Fruit fly (Drosophila melanogaster) whole organism, embryonic: ENCODE results near the gene Pgant2.

Experiments
- CG10366 ChIP-seq: fragments of 200-800 bp; sonication (Bioruptor generic); IDR thresholded peaks from 2 replicates; pipeline ENCODE4 v1.3.6; 2022; ENCODE audit warnings: missing biosample characterization, missing genetic modification characterization
- CG11504 ChIP-seq: fragments of 200-800 bp; sonication (Bioruptor generic); optimal IDR thresholded peaks from 3 replicates; lab custom pipeline; 2019; ENCODE audit warnings: missing biosample characterization, mild to moderate bottlenecking, missing genetic modification characterization, moderate library complexity
- CG12104 ChIP-seq: fragments of 200-800 bp; sonication (Bioruptor generic); optimal IDR thresholded peaks from 3 replicates; lab custom pipeline; 2016; ENCODE audit warnings: missing biosample characterization, missing genetic modification characterization
- CG13424 ChIP-seq: fragments of 200-800 bp; sonication (Bioruptor generic); optimal IDR thresholded peaks from 2 replicates; lab custom pipeline; 2019; ENCODE audit warnings: missing biosample characterization, mild to moderate bottlenecking, missing genetic modification characterization, moderate library complexity
- CG15269 ChIP-seq: fragments of 200-800 bp; sonication (Bioruptor generic); optimal IDR thresholded peaks from 2 replicates; lab custom pipeline; 2018; ENCODE audit warnings: missing biosample characterization, mild to moderate bottlenecking, missing genetic modification characterization, moderate library complexity
- CG17328 ChIP-seq: fragments of 200-800 bp; sonication (Bioruptor generic); IDR thresholded peaks from 2 replicates; pipeline ENCODE4 v1.3.6; 2022; ENCODE audit warnings: missing biosample characterization, missing genetic modification characterization
- CG18262 ChIP-seq: fragments of 200-800 bp; optimal IDR thresholded peaks from 3 replicates; lab custom pipeline; 2019; ENCODE audit warnings: missing biosample characterization, mild to moderate bottlenecking, missing genetic modification characterization, moderate library complexity
- CG2678 ChIP-seq: fragments of 200-800 bp; sonication (Bioruptor generic); optimal IDR thresholded peaks from 3 replicates; lab custom pipeline; 2019; ENCODE audit warnings: missing biosample characterization, mild to moderate bottlenecking, missing genetic modification characterization, moderate library complexity
- CG31224 ChIP-seq: fragments of 200-800 bp; sonication (Bioruptor generic); IDR thresholded peaks from 2 replicates; pipeline ENCODE4 v1.3.6; 2022; ENCODE audit warnings: missing biosample characterization, missing genetic modification characterization
- CG3281 ChIP-seq: fragments of 200-800 bp; sonication (Bioruptor generic); optimal IDR thresholded peaks from 3 replicates; lab custom pipeline; 2017; ENCODE audit warnings: missing biosample characterization, mild to moderate bottlenecking, missing genetic modification characterization
- CG4328 ChIP-seq: fragments of 200-800 bp; sonication (Bioruptor generic); optimal IDR thresholded peaks from 3 replicates; lab custom pipeline; 2017; ENCODE audit warnings: missing biosample characterization, missing genetic modification reagents, missing genetic modification characterization
- CG43689 ChIP-seq: fragments of 200-800 bp; sonication (Bioruptor generic); IDR thresholded peaks from 2 replicates; pipeline ENCODE4 v1.3.6; 2022; ENCODE audit warnings: missing biosample characterization, missing genetic modification characterization
- CG6175 ChIP-seq: fragments of 200-800 bp; sonication (Bioruptor generic); IDR thresholded peaks from 3 replicates; pipeline ENCODE4 v1.3.6; 2022; ENCODE audit warnings: missing biosample characterization, missing genetic modification characterization
- CG6813 ChIP-seq: fragments of 200-800 bp; sonication (Bioruptor generic); optimal IDR thresholded peaks from 2 replicates; lab custom pipeline; 2017; ENCODE audit warnings: missing biosample characterization, missing genetic modification characterization, mild to moderate bottlenecking, moderate library complexity, missing genetic modification reagents
- CG7271 ChIP-seq: fragments of 200-800 bp; sonication (Bioruptor generic); optimal IDR thresholded peaks from 2 replicates; lab custom pipeline; 2018; ENCODE audit warnings: missing biosample characterization, mild to moderate bottlenecking, missing genetic modification characterization, moderate library complexity
- CG8290 ChIP-seq, 3 experiments: fragments of 200-800 bp; sonication (Bioruptor generic); optimal IDR thresholded peaks; 2 replicates each; lab custom pipeline; 2016 to 2019; ENCODE audit warnings: missing biosample characterization in 3 of 3, missing genetic modification characterization in 3 of 3, mild to moderate bottlenecking in 2 of 3, moderate library complexity in 1 of 3
- CG8924 ChIP-seq: fragments of 200-800 bp; optimal IDR thresholded peaks from 3 replicates; lab custom pipeline; 2019; ENCODE audit warnings: missing biosample characterization, mild to moderate bottlenecking, missing genetic modification characterization, moderate library complexity
- CG9437 ChIP-seq: fragments of 200-800 bp; sonication (Bioruptor generic); optimal IDR thresholded peaks from 2 replicates; lab custom pipeline; 2018; ENCODE audit warnings: missing biosample characterization, mild to moderate bottlenecking, missing genetic modification characterization
- CrebB ChIP-seq: fragments of 200-800 bp; sonication (Bioruptor generic); optimal IDR thresholded peaks from 3 replicates; lab custom pipeline; 2018; ENCODE audit warnings: missing biosample characterization, mild to moderate bottlenecking, missing genetic modification characterization
- D19A ChIP-seq: fragments of 200-800 bp; optimal IDR thresholded peaks from 3 replicates; lab custom pipeline; 2019; ENCODE audit warnings: missing biosample characterization, mild to moderate bottlenecking, missing genetic modification characterization, moderate library complexity
- D19B ChIP-seq: fragments of 200-800 bp; sonication (Bioruptor generic); optimal IDR thresholded peaks from 2 replicates; lab custom pipeline; 2017; ENCODE audit warnings: missing biosample characterization, mild to moderate bottlenecking, missing genetic modification characterization
- Eip74EF ChIP-seq, 2 experiments: fragments of 200-800 bp in 1 of 2; fragments of >200 bp in 1 of 2; sonication (Bioruptor generic) in 1 of 2; optimal IDR thresholded peaks; 2 replicates each; lab custom pipeline; 2017 to 2019; ENCODE audit warnings: missing biosample characterization in 2 of 2, missing genetic modification characterization in 2 of 2, mild to moderate bottlenecking in 1 of 2, moderate library complexity in 1 of 2
- Ets65A ChIP-seq: fragments of 200-800 bp; sonication (Bioruptor generic); peaks from one replicate; lab custom pipeline; 2016; ENCODE audit warnings: missing biosample characterization, missing genetic modification characterization
- Ets97D ChIP-seq: fragments of 200-800 bp; sonication (Bioruptor generic); optimal IDR thresholded peaks from 3 replicates; lab custom pipeline; 2016; ENCODE audit warnings: missing biosample characterization, missing genetic modification characterization
- Hr51 ChIP-seq, 2 experiments: fragments of 200-800 bp; sonication (Bioruptor generic); optimal IDR thresholded peaks; 2 replicates in 1 of 2; 3 replicates in 1 of 2; lab custom pipeline; 2016 to 2018; ENCODE audit warnings: missing biosample characterization in 2 of 2, missing genetic modification characterization in 2 of 2, mild to moderate bottlenecking in 1 of 2, moderate library complexity in 1 of 2
- Med ChIP-seq: fragments of 200-800 bp; sonication (Bioruptor generic); peaks from one replicate; lab custom pipeline; 2016; ENCODE audit warnings: missing biosample characterization, missing genetic modification characterization, mild to moderate bottlenecking, inconsistent platforms, moderate library complexity
- Nf-YA ChIP-seq: fragments of 200-800 bp; sonication (Bioruptor generic); IDR thresholded peaks from 2 replicates; pipeline ENCODE4 v1.3.6; 2022; ENCODE audit warnings: missing biosample characterization, missing genetic modification characterization
- Ptx1 ChIP-seq: fragments of 200-800 bp; sonication (Bioruptor generic); IDR thresholded peaks from 2 replicates; pipeline ENCODE4 v1.3.6; 2022; ENCODE audit warnings: missing biosample characterization, missing genetic modification characterization
- Ssrp ChIP-seq: fragments of 200-800 bp; sonication (Bioruptor generic); optimal IDR thresholded peaks from 2 replicates; lab custom pipeline; 2018; ENCODE audit warnings: missing biosample characterization, mild to moderate bottlenecking, missing genetic modification characterization, moderate library complexity
- Xrp1 ChIP-seq: fragments of 200-800 bp; sonication (Bioruptor generic); IDR thresholded peaks from 2 replicates; pipeline ENCODE4 v1.3.6; 2022; ENCODE audit warnings: missing biosample characterization, missing genetic modification characterization
- ase ChIP-seq: fragments of 200-800 bp; sonication (Bioruptor generic); IDR thresholded peaks from 3 replicates; pipeline ENCODE4 v1.3.6; 2022; ENCODE audit warnings: missing biosample characterization, missing genetic modification characterization
- az2 ChIP-seq: fragments of 200-800 bp; sonication (Bioruptor generic); optimal IDR thresholded peaks from 3 replicates; lab custom pipeline; 2016; ENCODE audit warnings: missing biosample characterization, missing genetic modification characterization
- chm ChIP-seq: fragments of 200-800 bp; sonication (Bioruptor generic); IDR thresholded peaks from 2 replicates; pipeline ENCODE4 v1.3.6; 2022; ENCODE audit warnings: missing biosample characterization, missing genetic modification characterization
- esg ChIP-seq: fragments of 200-800 bp; sonication (Bioruptor generic); conservative IDR thresholded peaks from 2 replicates; pipeline ENCODE4 v1.3.6; 2022; ENCODE audit warnings: missing biosample characterization, missing genetic modification characterization
- gce ChIP-seq: fragments of 200-800 bp; sonication (Bioruptor generic); IDR thresholded peaks from 3 replicates; pipeline ENCODE4 v1.3.6; 2022; ENCODE audit warnings: missing biosample characterization, missing genetic modification characterization
- hkb ChIP-seq, 2 experiments: fragments of 200-800 bp in 1 of 2; fragments of >200 bp in 1 of 2; sonication (Bioruptor generic) in 1 of 2; IDR thresholded peaks in 1 of 2; optimal IDR thresholded peaks in 1 of 2; 2 replicates each; pipeline versions ENCODE4 v1.3.6 to Lab custom; 2017 to 2022; ENCODE audit warnings: missing biosample characterization in 1 of 2, missing genetic modification characterization in 1 of 2
- ind ChIP-seq: fragments of 200-800 bp; sonication (Bioruptor generic); optimal IDR thresholded peaks from 3 replicates; lab custom pipeline; 2016; ENCODE audit warnings: missing biosample characterization, missing genetic modification characterization
- lab ChIP-seq: fragments of 200-800 bp; sonication (Bioruptor generic); optimal IDR thresholded peaks from 3 replicates; lab custom pipeline; 2017; ENCODE audit warnings: missing biosample characterization, missing genetic modification characterization, mild to moderate bottlenecking, moderate library complexity, missing genetic modification reagents
- lbe ChIP-seq: fragments of 200-800 bp; sonication (Bioruptor generic); optimal IDR thresholded peaks from 2 replicates; lab custom pipeline; 2016; ENCODE audit warnings: missing biosample characterization, mild to moderate bottlenecking, missing genetic modification characterization
- lilli ChIP-seq: fragments of 200-800 bp; sonication (Bioruptor generic); optimal IDR thresholded peaks from 3 replicates; lab custom pipeline; 2016; ENCODE audit warnings: missing biosample characterization, missing genetic modification characterization
- oc ChIP-seq: fragments of 200-800 bp; sonication (Bioruptor generic); optimal IDR thresholded peaks from 2 replicates; lab custom pipeline; 2018; ENCODE audit warnings: missing biosample characterization, mild to moderate bottlenecking, missing genetic modification characterization, moderate library complexity
- otp ChIP-seq: fragments of 200-800 bp; sonication (Bioruptor generic); IDR thresholded peaks from 3 replicates; pipeline ENCODE4, ENCODE4 v1.3.6; 2022; ENCODE audit warnings: missing biosample characterization, missing genetic modification characterization
- pum ChIP-seq: fragments of 200-800 bp; sonication (Bioruptor generic); optimal IDR thresholded peaks from 2 replicates; lab custom pipeline; 2016; ENCODE audit warnings: missing biosample characterization, missing genetic modification characterization
- ranshi ChIP-seq: fragments of 200-800 bp; sonication (Bioruptor generic); IDR thresholded peaks from 2 replicates; pipeline ENCODE4 v1.3.6; 2022; ENCODE audit warnings: missing biosample characterization, missing genetic modification characterization
- sc ChIP-seq, 3 experiments: fragments of >200 bp in 2 of 3; fragments of 200-800 bp in 1 of 3; sonication (Bioruptor generic) in 1 of 3; optimal IDR thresholded peaks; 2 replicates in 2 of 3; 3 replicates in 1 of 3; lab custom pipeline; 2017; ENCODE audit warnings: mild to moderate bottlenecking in 1 of 3, missing biosample characterization in 1 of 3, missing genetic modification characterization in 1 of 3, missing genetic modification reagents in 1 of 3
- sens ChIP-seq: fragments of 200-800 bp; sonication (Bioruptor generic); peaks from one replicate; lab custom pipeline; 2016; ENCODE audit warnings: missing biosample characterization, missing genetic modification characterization
- seq ChIP-seq: fragments of 200-800 bp; sonication (Bioruptor generic); IDR thresholded peaks from 2 replicates; pipeline ENCODE4 v1.3.6; 2022; ENCODE audit warnings: missing biosample characterization, missing genetic modification characterization
- sim ChIP-seq: fragments of 200-800 bp; sonication (Bioruptor generic); IDR thresholded peaks from 2 replicates; pipeline ENCODE4 v1.3.6; 2022; ENCODE audit warnings: missing biosample characterization, missing genetic modification characterization
- vfl ChIP-seq: fragments of 200-800 bp; sonication (Bioruptor generic); optimal IDR thresholded peaks from 2 replicates; lab custom pipeline; 2016; ENCODE audit warnings: missing biosample characterization, missing genetic modification characterization

The Pgant2 gene

DNA sequence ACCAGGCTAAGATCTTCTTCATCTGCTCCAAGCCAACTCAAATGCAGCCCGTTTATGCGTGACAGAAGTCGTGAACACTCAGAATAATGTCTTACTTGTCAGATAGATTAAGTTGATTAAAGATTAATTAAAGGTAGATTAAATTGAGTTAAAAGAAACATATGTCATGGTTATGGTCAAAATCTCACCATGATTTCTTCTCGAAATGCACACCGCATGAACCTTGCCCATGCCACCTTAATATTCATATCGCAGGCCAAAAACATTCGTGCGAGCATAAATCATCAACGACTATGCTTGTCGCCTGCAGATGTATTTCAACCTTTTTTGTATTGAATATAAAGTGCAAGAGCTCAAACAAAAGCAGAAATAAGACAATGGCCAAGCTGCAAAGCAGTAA lies 10.5 kb upstream of the Pgant2 start (continued):
- peak; percentile 28 for TF ChIP-seq lbe (GFP tag; lab: Kevin White, UChicago)
- peak; percentile 71 for TF ChIP-seq CG13424
- peak in 1 of 2 experiments; percentile 91 for TF ChIP-seq Hr51 (GFP tag; optimal IDR thresholded peaks at IDR 0.05; lab: Kevin White, UChicago)
- TF ChIP-seq ind: peak; percentile 49
- peak; percentile 54 for TF ChIP-seq Ptx1 (GFP tag; lab: Robert Waterston, UW)
- no peak for TF ChIP-seq vfl (GFP tag; lab: Kevin White, UChicago)
- peak; percentile 56; the same call in 1 of the 2 replicates for TF ChIP-seq sim
- peak; percentile 66; the same call in 1 of the 3 replicates for TF ChIP-seq otp (GFP tag; lab: Robert Waterston, UW)
- peak; percentile 24 for TF ChIP-seq az2 (GFP tag; lab: Kevin White, UChicago)
- no peak for TF ChIP-seq CG6175 (GFP tag; lab: Robert Waterston, UW)
- peak; percentile 73 for TF ChIP-seq CG2678 (tag; lab: Kevin White, UChicago)
- 0 out of 3 replicates have a peak, but pooled peaks have one; percentile 44 for TF ChIP-seq ase (GFP tag; lab: Robert Waterston, UW)
- TF ChIP-seq seq: peak; percentile 64; the same call in 1 of the 2 replicates
- peak in 1 of 2 experiments; percentile 22 for TF ChIP-seq Eip74EF (GFP tag; optimal IDR thresholded peaks at IDR 0.05; lab: Kevin White, UChicago)
- TF ChIP-seq Xrp1: peak; percentile 56; the same call in 1 of the 2 replicates
- peak; percentile 50 for TF ChIP-seq CrebB (tag; lab: Kevin White, UChicago)
- peak; percentile 72 for TF ChIP-seq CG17328 (GFP tag; lab: Robert Waterston, UW)
- TF ChIP-seq CG3281 (GFP tag; lab: Kevin White, UChicago): peak; percentile 23
- no peak for TF ChIP-seq CG31224
- TF ChIP-seq esg (GFP tag; lab: Robert Waterston, UW): peak; percentile 35; the same call in 1 of the 2 replicates
- no peak for TF ChIP-seq D19B (GFP tag; lab: Kevin White, UChicago)
- no peak for TF ChIP-seq lilli
- peak; percentile 14 for TF ChIP-seq pum (GFP tag; lab: Kevin White, UChicago)
- peak; percentile 59 for TF ChIP-seq CG10366 (GFP tag; lab: Robert Waterston, UW)
- TF ChIP-seq CG11504 (tag; lab: Kevin White, UChicago): peak; percentile 77
- peak; percentile 25 for TF ChIP-seq Ssrp
- TF ChIP-seq CG6813 (GFP tag; lab: Kevin White, UChicago): peak; percentile 49
- TF ChIP-seq hkb (optimal IDR thresholded peaks at IDR 0.05; lab: Kevin White, UChicago): no peak
- TF ChIP-seq hkb (GFP tag; IDR thresholded peaks at IDR 0.05; lab: Robert Waterston, UW): peak; percentile 86
- peak; percentile 72 for TF ChIP-seq CG8924
- TF ChIP-seq sens: peak; percentile 95
- peak; percentile 84 for TF ChIP-seq Med (GFP tag; lab: Kevin White, UChicago)
- peak; percentile 31 for TF ChIP-seq Ets65A (GFP tag; lab: Kevin White, UChicago)
- TF ChIP-seq CG8290 (GFP tag; optimal IDR thresholded peaks at IDR 0.05; lab: Kevin White, UChicago): no peak
- peak in 1 of 2 experiments; percentile 56 for TF ChIP-seq CG8290 (tag; optimal IDR thresholded peaks at IDR 0.05; lab: Kevin White, UChicago)
- no peak for TF ChIP-seq Ets97D (GFP tag; lab: Kevin White, UChicago)
- peak; percentile 0 for TF ChIP-seq CG12104
- no peak for TF ChIP-seq sc (optimal IDR thresholded peaks at IDR 0.05; lab: Kevin White, UChicago)
- TF ChIP-seq sc (GFP tag; optimal IDR thresholded peaks at IDR 0.05; lab: Kevin White, UChicago): no peak
- peak; percentile 50; the same call in 1 of the 2 replicates for TF ChIP-seq chm (GFP tag; lab: Robert Waterston, UW)
- TF ChIP-seq oc (tag; lab: Kevin White, UChicago): peak; percentile 38
- TF ChIP-seq CG18262: peak; percentile 70
- TF ChIP-seq CG15269 (tag; lab: Kevin White, UChicago): peak; percentile 73
- TF ChIP-seq ranshi (GFP tag; lab: Robert Waterston, UW): peak; percentile 41; the same call in 1 of the 2 replicates
- peak; percentile 55; the same call in 1 of the 2 replicates for TF ChIP-seq Nf-YA (GFP tag; lab: Robert Waterston, UW)
- TF ChIP-seq lab (GFP tag; lab: Kevin White, UChicago): peak; percentile 67
- TF ChIP-seq CG43689: peak; percentile 62
- peak; percentile 17 for TF ChIP-seq CG7271 (tag; lab: Kevin White, UChicago)
- TF ChIP-seq CG9437 (GFP tag; lab: Kevin White, UChicago): peak; percentile 31
- TF ChIP-seq gce (GFP tag; lab: Robert Waterston, UW): peak; percentile 71; the same call in 1 of the 3 replicates
- peak; percentile 31 for TF ChIP-seq D19A (tag; lab: Kevin White, UChicago)
- TF ChIP-seq CG4328 (GFP tag; lab: Kevin White, UChicago): peak; percentile 13
